Fruit fly (Drosophila melanogaster): ENCODE data around the gene Rheb.

DNA sequence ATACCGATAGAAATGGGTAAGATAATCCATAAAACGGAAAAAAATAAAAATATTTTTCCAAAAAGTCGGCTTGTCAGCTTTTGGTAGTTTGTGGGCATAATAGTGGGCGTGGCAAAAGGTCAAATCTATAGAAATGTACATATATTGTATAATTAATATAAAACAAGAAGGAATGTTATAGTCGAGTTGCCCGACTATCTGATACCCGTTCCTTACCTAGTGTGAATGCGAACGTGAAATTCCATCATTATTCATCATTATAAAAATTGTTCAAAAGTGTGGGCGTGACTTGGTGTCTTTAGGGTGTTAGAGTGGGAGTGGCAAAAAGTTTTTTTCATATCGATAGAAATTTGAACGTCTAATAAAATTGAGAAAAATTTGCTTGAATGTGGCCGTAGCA, 17.1 kb upstream of the Rheb start:
- TF ChIP-seq EcR (GFP tag; optimal IDR thresholded peaks at IDR 0.05) (no peak), rn (GFP tag; IDR thresholded peaks at IDR 0.05) (no peak), CG10348 (GFP tag; IDR thresholded peaks at IDR 0.05) (no peak), fd96Ca (GFP tag; IDR thresholded peaks at IDR 0.05) (no peak)

All from whole organism, pupa.